Fruit fly (Drosophila melanogaster): Measurements from ENCODE around the gene CG14218.

CG14218 gene

DNA sequence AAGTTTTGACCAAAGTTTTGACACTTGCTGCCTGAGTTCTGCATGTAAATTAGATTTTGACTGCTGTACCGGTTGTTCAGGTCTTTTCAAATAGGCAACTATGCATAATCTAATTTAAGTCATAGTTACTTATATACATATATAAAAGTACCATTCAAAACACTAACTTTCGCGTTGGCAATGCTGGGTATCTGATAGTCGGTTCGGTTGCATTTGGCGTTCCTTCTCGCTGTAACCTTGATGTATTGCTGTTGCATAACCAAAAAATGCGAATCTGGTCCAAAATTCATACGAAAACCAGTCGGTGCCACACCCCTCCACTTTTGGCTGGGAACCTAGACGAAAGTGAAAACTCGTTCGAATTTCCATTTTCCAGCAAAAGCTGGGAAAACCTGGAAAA is 951 bp upstream of the CG14218 start:
- no peak for TF ChIP-seq HLH106 (tag; optimal IDR thresholded peaks at IDR 0.05)
- no peak for TF ChIP-seq tai (GFP tag; optimal IDR thresholded peaks at IDR 0.05)
- TF ChIP-seq Jra (GFP tag; optimal IDR thresholded peaks at IDR 0.05) = no peak
- no peak for TF ChIP-seq pan (optimal IDR thresholded peaks at IDR 0.05)
- no peak for TF ChIP-seq lola (GFP tag; optimal IDR thresholded peaks at IDR 0.05)
- TF ChIP-seq GATAd (GFP tag; optimal IDR thresholded peaks at IDR 0.05) = no peak
- TF ChIP-seq h (GFP tag; optimal IDR thresholded peaks at IDR 0.05) = no peak
- no peak for TF ChIP-seq usp (GFP tag; optimal IDR thresholded peaks at IDR 0.05)
- no peak for TF ChIP-seq sv (GFP tag; optimal IDR thresholded peaks at IDR 0.05)
- TF ChIP-seq dsf (GFP tag; optimal IDR thresholded peaks at IDR 0.05; ENCODE audit: borderline replicate concordance) = no peak
- TF ChIP-seq foxo (GFP tag; optimal IDR thresholded peaks at IDR 0.05) = no peak
- TF ChIP-seq brk (GFP tag; optimal IDR thresholded peaks at IDR 0.05) = no peak
- TF ChIP-seq rgr (GFP tag; optimal IDR thresholded peaks at IDR 0.05) = no peak
- no peak for TF ChIP-seq sage (GFP tag; optimal IDR thresholded peaks at IDR 0.05)
- TF ChIP-seq Dfd (GFP tag; optimal IDR thresholded peaks at IDR 0.05) = no peak
- TF ChIP-seq Rel (GFP tag; optimal IDR thresholded peaks at IDR 0.05) = no peak
- no peak for TF ChIP-seq Rel (tag; optimal IDR thresholded peaks at IDR 0.05)

DNA sequence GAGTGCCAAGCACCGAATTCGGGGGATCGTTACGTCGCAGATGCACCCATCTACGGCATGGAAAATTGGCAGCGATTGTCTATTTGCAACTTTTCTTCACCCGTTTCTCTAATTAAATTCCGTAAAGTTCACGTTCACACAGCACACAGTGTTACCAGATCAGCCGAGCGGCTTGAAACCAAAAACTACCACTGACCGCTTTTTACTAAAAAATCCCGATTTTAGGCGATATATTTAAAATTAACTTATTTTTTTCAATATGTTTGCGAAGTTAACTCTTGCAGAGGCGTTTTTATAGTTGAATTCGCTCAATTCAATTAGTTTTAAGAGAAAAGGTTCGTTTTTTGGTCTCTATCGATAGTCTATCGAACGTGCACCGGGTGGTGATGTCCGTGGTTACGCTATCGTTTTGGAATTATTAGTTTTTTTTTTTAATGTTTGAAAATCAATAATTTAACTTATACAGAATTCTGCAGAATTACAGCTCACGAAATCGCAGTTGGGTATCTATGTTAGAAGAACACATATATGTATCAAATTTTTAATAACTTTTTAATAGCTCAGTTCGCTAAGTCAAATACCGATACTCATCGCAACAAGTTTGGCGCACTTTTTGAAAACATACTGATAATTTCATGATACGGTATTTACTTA is 2.0 kb downstream of the CG14218 start, which contains the start of gene Tao:
Gene Tao, minus strand, starts transcription at position 153 of the 654 bp plus-strand sequence.
- TF ChIP-seq h (GFP tag; optimal IDR thresholded peaks at IDR 0.05) (peak; percentile 29), Dif (GFP tag; optimal IDR thresholded peaks at IDR 0.05; ENCODE audit: partially characterized antibody) (no peak), woc (GFP tag; optimal IDR thresholded peaks at IDR 0.05) (peak; percentile 11), GATAd (GFP tag; optimal IDR thresholded peaks at IDR 0.05) (no peak), CrebA (GFP tag; optimal IDR thresholded peaks at IDR 0.05; ENCODE audit: borderline replicate concordance) (no peak), brk (GFP tag; optimal IDR thresholded peaks at IDR 0.05) (no peak), Sp1 (GFP tag; optimal IDR thresholded peaks at IDR 0.05) (no peak), pan (optimal IDR thresholded peaks at IDR 0.05) (no peak), usp (GFP tag; optimal IDR thresholded peaks at IDR 0.05) (no peak)

DNA sequence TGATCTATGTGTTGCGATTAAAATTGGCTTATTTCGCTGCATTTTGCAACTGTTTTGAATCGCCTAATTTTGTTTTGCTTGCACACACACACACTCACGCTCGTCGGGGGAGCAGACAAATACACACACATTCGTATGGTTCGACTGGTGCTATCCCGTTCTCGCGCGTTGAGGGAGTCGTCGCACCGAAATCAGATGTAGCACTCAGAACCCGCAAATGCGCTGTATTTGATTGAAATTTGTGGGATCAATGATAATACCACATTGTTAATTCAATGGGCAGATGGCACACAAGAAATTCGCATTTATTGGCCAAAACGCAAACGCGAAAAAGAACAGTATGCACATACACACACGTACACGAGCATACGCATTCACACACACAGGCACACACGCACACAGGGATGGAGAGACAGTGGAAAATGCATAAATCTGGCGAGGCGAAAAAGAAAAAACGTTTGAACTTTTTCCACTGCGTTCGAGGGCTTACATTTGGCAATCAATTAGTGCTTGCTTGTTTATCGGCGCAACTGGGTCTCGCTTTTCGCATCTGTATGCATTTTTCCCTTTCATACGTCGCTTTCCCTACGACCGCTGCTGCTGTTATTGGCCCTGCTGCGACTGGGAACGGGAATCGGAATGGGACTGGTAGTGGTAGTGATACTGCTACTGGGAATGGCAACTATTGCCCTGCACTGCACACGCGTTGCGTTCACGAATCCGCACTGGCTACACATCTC is 2.7 kb downstream of the CG14218 start:
- TF ChIP-seq sage (GFP tag; optimal IDR thresholded peaks at IDR 0.05) (no peak), N (GFP tag; optimal IDR thresholded peaks at IDR 0.05) (peak; percentile 89), foxo (GFP tag; optimal IDR thresholded peaks at IDR 0.05) (peak in 1 of 2 experiments; percentile 33), Sp1 (GFP tag; optimal IDR thresholded peaks at IDR 0.05) (no peak), CrebA (GFP tag; optimal IDR thresholded peaks at IDR 0.05; ENCODE audit: borderline replicate concordance) (no peak), Jra (GFP tag; optimal IDR thresholded peaks at IDR 0.05) (no peak), h (GFP tag; optimal IDR thresholded peaks at IDR 0.05) (peak; percentile 33), rgr (GFP tag; optimal IDR thresholded peaks at IDR 0.05) (no peak), Hr78 (GFP tag; optimal IDR thresholded peaks at IDR 0.05) (peak; percentile 24), lola (GFP tag; optimal IDR thresholded peaks at IDR 0.05) (no peak), Abd-B (GFP tag; optimal IDR thresholded peaks at IDR 0.05) (peak; percentile 73)

DNA sequence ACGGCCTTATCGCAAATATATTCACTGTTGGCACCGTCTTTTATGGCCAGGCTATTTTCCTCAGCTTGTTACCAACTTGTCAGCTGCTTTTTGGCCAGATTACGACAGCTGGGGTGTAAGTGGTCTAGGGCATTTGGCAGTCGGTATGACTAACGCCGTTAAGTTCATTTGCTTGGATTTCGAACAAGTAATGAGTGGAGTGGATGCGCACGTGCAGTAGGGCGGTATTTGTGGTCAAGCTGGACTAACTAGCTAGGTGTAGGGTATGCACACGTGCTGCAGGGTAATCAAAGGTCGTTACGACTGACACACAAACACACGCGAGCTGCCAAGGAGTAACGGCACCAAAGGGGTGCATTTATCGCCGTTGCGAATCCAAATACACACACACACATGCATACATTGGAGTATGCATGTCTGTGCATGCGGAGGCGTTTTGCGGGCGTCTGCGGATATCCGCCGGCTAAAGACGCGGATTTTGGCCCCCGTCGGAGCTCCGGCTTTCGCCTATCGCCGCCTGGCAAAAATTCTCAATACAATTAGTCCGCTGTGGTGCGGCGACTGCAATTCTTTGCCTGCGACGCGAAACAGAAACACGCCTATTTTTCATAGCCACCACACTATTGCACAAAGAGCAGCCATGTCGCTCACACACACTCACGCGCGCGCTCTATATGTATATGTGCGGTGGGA is 3.7 kb downstream of the CG14218 start:
- no peak for TF ChIP-seq tai (GFP tag; optimal IDR thresholded peaks at IDR 0.05)
- TF ChIP-seq fru (GFP tag; optimal IDR thresholded peaks at IDR 0.05) = no peak
- TF ChIP-seq N (GFP tag; optimal IDR thresholded peaks at IDR 0.05) = peak; percentile 83
- no peak for TF ChIP-seq Vsx2 (GFP tag; optimal IDR thresholded peaks at IDR 0.05; ENCODE audit: partially characterized antibody)
- TF ChIP-seq sv (GFP tag; optimal IDR thresholded peaks at IDR 0.05) = no peak
- TF ChIP-seq Abd-B (GFP tag; optimal IDR thresholded peaks at IDR 0.05) = peak; percentile 8

DNA sequence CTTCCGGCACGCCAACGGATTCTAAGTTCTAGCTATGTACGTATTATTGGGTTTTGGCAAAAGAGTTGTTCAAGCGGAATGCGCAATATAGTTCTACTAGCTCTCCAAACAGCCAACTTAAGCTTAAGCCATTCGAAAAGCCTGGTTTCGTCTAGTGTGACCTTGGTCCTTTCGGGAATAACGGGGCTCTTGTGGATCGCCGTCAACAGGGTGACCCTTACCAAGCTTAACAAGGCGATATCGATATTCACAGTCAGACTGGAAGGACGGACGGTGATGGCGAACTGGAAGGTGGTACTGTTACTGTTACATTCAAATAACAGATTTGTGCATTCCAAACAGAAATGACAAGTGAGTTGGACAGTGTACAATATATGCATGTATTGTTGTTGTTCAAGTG is 8.1 kb downstream of the CG14218 start:
- TF ChIP-seq tai (GFP tag; optimal IDR thresholded peaks at IDR 0.05) (no peak), Dif (GFP tag; optimal IDR thresholded peaks at IDR 0.05; ENCODE audit: partially characterized antibody) (no peak), sv (GFP tag; optimal IDR thresholded peaks at IDR 0.05) (no peak), dl (GFP tag; optimal IDR thresholded peaks at IDR 0.05; ENCODE audit: insufficient read depth in 1 of 2, partially characterized antibody in 2 of 2) (no peak), rgr (GFP tag; optimal IDR thresholded peaks at IDR 0.05) (no peak), Rel (GFP tag; optimal IDR thresholded peaks at IDR 0.05) (no peak), Rel (tag; optimal IDR thresholded peaks at IDR 0.05) (no peak), GATAd (GFP tag; optimal IDR thresholded peaks at IDR 0.05) (no peak), Mio (GFP tag; optimal IDR thresholded peaks at IDR 0.05) (no peak), Vsx2 (GFP tag; optimal IDR thresholded peaks at IDR 0.05; ENCODE audit: partially characterized antibody) (no peak), br (GFP tag; optimal IDR thresholded peaks at IDR 0.05) (no peak), Dfd (GFP tag; optimal IDR thresholded peaks at IDR 0.05) (no peak), CG9705 (GFP tag; optimal IDR thresholded peaks at IDR 0.05) (no peak), Myc (optimal IDR thresholded peaks at IDR 0.05) (no peak), Hr78 (GFP tag; optimal IDR thresholded peaks at IDR 0.05) (no peak), dsf (GFP tag; optimal IDR thresholded peaks at IDR 0.05; ENCODE audit: borderline replicate concordance) (no peak), Jra (GFP tag; optimal IDR thresholded peaks at IDR 0.05) (no peak)

Data from whole organism, wandering third instar larva.